Worm (Caenorhabditis elegans): ENCODE results near the gene Y69A2AR.31.

DNA sequence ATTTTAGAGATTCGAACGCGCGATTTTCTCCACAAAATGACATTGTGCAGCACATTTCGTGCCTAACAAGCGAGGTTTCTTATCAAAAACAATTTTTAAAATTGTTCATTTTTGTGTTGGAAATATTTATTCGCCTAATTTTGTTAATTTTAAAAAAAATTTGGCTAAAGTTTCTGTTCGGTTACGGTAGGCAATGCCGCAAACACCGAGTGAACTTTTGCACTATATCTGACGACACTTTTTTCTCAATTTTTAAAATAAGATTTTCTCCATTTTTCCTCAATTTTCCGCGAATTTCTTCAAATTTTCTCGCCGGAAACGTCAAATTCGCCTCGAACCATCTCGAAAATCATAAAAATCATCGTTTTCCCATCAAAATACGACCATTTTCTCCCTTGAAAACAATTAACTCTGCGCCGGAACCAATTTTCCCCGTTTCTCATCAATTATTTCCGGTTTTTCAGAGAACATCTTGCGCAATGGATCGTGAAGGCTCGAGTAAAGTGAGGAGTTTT, 2.8 kb upstream of the Y69A2AR.31 start, which contains the start of gene Y69A2AR.1:
- TF ChIP-seq nhr-237 (tag; optimal IDR thresholded peaks at IDR 0.05) (no peak), snpc-4 (tag; optimal IDR thresholded peaks at IDR 0.05) (no peak), ama-1 (optimal IDR thresholded peaks at IDR 0.05) (no peak), pqm-1 (tag; optimal IDR thresholded peaks at IDR 0.05) (no peak), snpc-1.2 (GFP tag; IDR thresholded peaks at IDR 0.05) (no peak), pha-4 (GFP tag; IDR thresholded peaks at IDR 0.05) (no peak), pha-4 (tag; optimal IDR thresholded peaks at IDR 0.05) (no peak), lsy-2 (tag; optimal IDR thresholded peaks at IDR 0.05) (peak in 1 of 2 experiments; percentile 96), Y75B8A.6 (GFP tag; IDR thresholded peaks at IDR 0.05) (no peak), nhr-6 (tag; optimal IDR thresholded peaks at IDR 0.05) (no peak), lin-15B (tag; optimal IDR thresholded peaks at IDR 0.05) (no peak), hlh-30 (tag; optimal IDR thresholded peaks at IDR 0.05; ENCODE audit: insufficient read depth) (no peak)

Data from whole organism, L4 larva.